Worm (Caenorhabditis elegans) whole organism, L3 larva: ENCODE data around the gene efk-1.

Experiments
- aly-2 ChIP-seq: fragments of 150-350 bp; optimal IDR thresholded peaks from 2 replicates; lab custom pipeline; 2014; ENCODE audit warnings: missing biosample characterization, missing genetic modification characterization
- ama-1 ChIP-seq: fragments of 150-350 bp; optimal IDR thresholded peaks from 2 replicates; lab custom pipeline; 2018
- nhr-25 ChIP-seq: sonication (generic microtip); optimal IDR thresholded peaks from 2 replicates; lab custom pipeline; 2017; ENCODE audit warnings: missing biosample characterization, missing genetic modification characterization
- zag-1 ChIP-seq: fragments of 150-350 bp; optimal IDR thresholded peaks from 2 replicates; lab custom pipeline; 2014; ENCODE audit warnings: missing biosample characterization, missing genetic modification characterization

ce11 chrIII:6123647-6124046 is 44.7 kb downstream of the efk-1 start:
- TF ChIP-seq aly-2 (tag; lab: Kevin White, UChicago), result peak; percentile 42
- TF ChIP-seq ama-1 (lab: Kevin White, UChicago), result peak; percentile 13
- TF ChIP-seq zag-1, result no peak
- no peak for TF ChIP-seq nhr-25 (tag; lab: Kevin White, UChicago)
